Worm (Caenorhabditis elegans) whole organism, L3 larva: Measurements from ENCODE around the gene Y43F8B.25.

Experiments used
- ama-1 ChIP-seq: fragments of 150-350 bp; optimal IDR thresholded peaks from 2 replicates; lab custom pipeline; 2018
- ceh-16 ChIP-seq: sonication (generic microtip); optimal IDR thresholded peaks from 2 replicates; lab custom pipeline; 2017; ENCODE audit warnings: missing biosample characterization, missing genetic modification characterization
- ceh-28 ChIP-seq: fragments of 150-350 bp; optimal IDR thresholded peaks from 2 replicates; lab custom pipeline; 2014; ENCODE audit warnings: missing biosample characterization, missing genetic modification reagents, missing genetic modification characterization
- ceh-82 ChIP-seq: fragments of 150-350 bp; optimal IDR thresholded peaks from 2 replicates; lab custom pipeline; 2014; ENCODE audit warnings: missing biosample characterization, missing genetic modification characterization
- daf-12 ChIP-seq: fragments of 150-350 bp; optimal IDR thresholded peaks from 2 replicates; lab custom pipeline; 2014; ENCODE audit warnings: missing biosample characterization, missing genetic modification reagents, missing genetic modification characterization
- elt-1 ChIP-seq: fragments of 150-350 bp; optimal IDR thresholded peaks from 2 replicates; lab custom pipeline; 2014; ENCODE audit warnings: missing biosample characterization, missing genetic modification characterization
- elt-2 ChIP-seq: sonication (generic microtip); optimal IDR thresholded peaks from 2 replicates; lab custom pipeline; 2016; ENCODE audit warnings: missing genetic modification reagents, mild to moderate bottlenecking, missing genetic modification characterization, missing compliant biosample characterization
- elt-3 ChIP-seq, 3 experiments: fragments of 150-350 bp in 1 of 3; sonication (generic microtip) in 2 of 3; optimal IDR thresholded peaks; 2 replicates in 2 of 3; 4 replicates in 1 of 3; lab custom pipeline; 2014 to 2017; ENCODE audit warnings: missing biosample characterization in 3 of 3, missing genetic modification characterization in 3 of 3
- eor-1 ChIP-seq, 2 experiments: fragments of 150-350 bp; optimal IDR thresholded peaks; 2 replicates each; lab custom pipeline; 2014 to 2018; ENCODE audit warnings: missing biosample characterization in 2 of 2, missing genetic modification characterization in 2 of 2
- fkh-10 ChIP-seq: sonication (generic microtip); optimal IDR thresholded peaks from 2 replicates; lab custom pipeline; 2017; ENCODE audit warnings: missing biosample characterization, missing genetic modification reagents, missing genetic modification characterization
- fkh-2 ChIP-seq: fragments of 150-350 bp; optimal IDR thresholded peaks from 2 replicates; lab custom pipeline; 2014; ENCODE audit warnings: missing biosample characterization, missing genetic modification reagents, missing genetic modification characterization
- hmg-11 ChIP-seq: sonication (generic microtip); optimal IDR thresholded peaks from 2 replicates; lab custom pipeline; 2016; ENCODE audit warnings: missing genetic modification characterization, missing compliant biosample characterization
- lin-15B ChIP-seq: fragments of 150-350 bp; optimal IDR thresholded peaks from 2 replicates; lab custom pipeline; 2014; ENCODE audit warnings: missing biosample characterization, missing genetic modification characterization
- lin-39 ChIP-seq: fragments of 150-350 bp; optimal IDR thresholded peaks from 2 replicates; lab custom pipeline; 2018; ENCODE audit warnings: missing biosample characterization, missing genetic modification reagents, missing genetic modification characterization
- lsy-12 ChIP-seq: sonication (generic microtip); optimal IDR thresholded peaks from 2 replicates; lab custom pipeline; 2016; ENCODE audit warnings: mild to moderate bottlenecking, missing genetic modification characterization, missing compliant biosample characterization
- mdl-1 ChIP-seq: fragments of 150-350 bp; optimal IDR thresholded peaks from 2 replicates; lab custom pipeline; 2014; ENCODE audit warnings: missing biosample characterization, missing genetic modification characterization
- nfya-1 ChIP-seq: sonication (generic microtip); optimal IDR thresholded peaks from 2 replicates; lab custom pipeline; 2017; ENCODE audit warnings: missing genetic modification characterization, mild to moderate bottlenecking, missing compliant biosample characterization, antibody characterized with exemption, moderate library complexity; ENCODE audit not compliant: insufficient read depth
- nhr-12 ChIP-seq: fragments of 150-350 bp; optimal IDR thresholded peaks from 2 replicates; lab custom pipeline; 2014; ENCODE audit warnings: missing biosample characterization, missing genetic modification characterization
- nhr-23 ChIP-seq: fragments of 150-350 bp; optimal IDR thresholded peaks from 2 replicates; lab custom pipeline; 2014; ENCODE audit warnings: missing biosample characterization, missing genetic modification reagents, missing genetic modification characterization
- nhr-237 ChIP-seq: fragments of 150-350 bp; optimal IDR thresholded peaks from 2 replicates; lab custom pipeline; 2014; ENCODE audit warnings: missing biosample characterization, missing genetic modification characterization
- nhr-28 ChIP-seq: fragments of 150-350 bp; optimal IDR thresholded peaks from 2 replicates; lab custom pipeline; 2014; ENCODE audit warnings: missing biosample characterization, missing genetic modification characterization
- nhr-43 ChIP-seq: sonication (generic microtip); optimal IDR thresholded peaks from 2 replicates; lab custom pipeline; 2016; ENCODE audit warnings: mild to moderate bottlenecking, missing genetic modification characterization, missing compliant biosample characterization; ENCODE audit not compliant: poor library complexity, severe bottlenecking
- nhr-67 ChIP-seq: fragments of 150-350 bp; optimal IDR thresholded peaks from 2 replicates; lab custom pipeline; 2014; ENCODE audit warnings: missing biosample characterization, missing genetic modification characterization
- nhr-76 ChIP-seq: fragments of 150-350 bp; sonication (generic microtip); optimal IDR thresholded peaks from 5 replicates; lab custom pipeline; 2014; ENCODE audit warnings: missing biosample characterization, missing genetic modification characterization
- nhr-77 ChIP-seq: fragments of 150-350 bp; optimal IDR thresholded peaks from 2 replicates; lab custom pipeline; 2014; ENCODE audit warnings: missing biosample characterization, missing genetic modification characterization
- pha-4 ChIP-seq: fragments of 150-350 bp; optimal IDR thresholded peaks from 2 replicates; lab custom pipeline; 2014; ENCODE audit warnings: missing biosample characterization, missing genetic modification reagents, missing genetic modification characterization
- pqm-1 ChIP-seq: fragments of 150-350 bp; optimal IDR thresholded peaks from 2 replicates; lab custom pipeline; 2017; ENCODE audit warnings: missing biosample characterization, missing genetic modification characterization, inconsistent platforms
- sea-2 ChIP-seq: fragments of 150-350 bp; sonication (generic microtip); optimal IDR thresholded peaks from 4 replicates; lab custom pipeline; 2014; ENCODE audit warnings: missing biosample characterization, missing genetic modification reagents, missing genetic modification characterization
- skn-1 ChIP-seq: fragments of 150-350 bp; optimal IDR thresholded peaks from 2 replicates; lab custom pipeline; 2014; ENCODE audit warnings: missing biosample characterization, missing genetic modification characterization
- snpc-4 ChIP-seq: fragments of 150-350 bp; optimal IDR thresholded peaks from 2 replicates; lab custom pipeline; 2014; ENCODE audit warnings: missing biosample characterization, missing genetic modification characterization
- tbx-2 ChIP-seq: sonication (generic microtip); optimal IDR thresholded peaks from 2 replicates; lab custom pipeline; 2016; ENCODE audit warnings: mild to moderate bottlenecking, missing genetic modification characterization, missing compliant biosample characterization
- unc-39 ChIP-seq: sonication (generic microtip); optimal IDR thresholded peaks from 4 replicates; lab custom pipeline; 2017; ENCODE audit warnings: missing biosample characterization, missing genetic modification characterization
- unc-62 ChIP-seq: fragments of 150-350 bp; sonication (generic microtip); optimal IDR thresholded peaks from 4 replicates; lab custom pipeline; 2014; ENCODE audit warnings: missing biosample characterization, missing genetic modification reagents, missing genetic modification characterization
- zag-1 ChIP-seq: fragments of 150-350 bp; optimal IDR thresholded peaks from 2 replicates; lab custom pipeline; 2014; ENCODE audit warnings: missing biosample characterization, missing genetic modification characterization
- ztf-11 ChIP-seq: fragments of 150-350 bp; optimal IDR thresholded peaks from 2 replicates; lab custom pipeline; 2014; ENCODE audit warnings: missing biosample characterization, missing genetic modification characterization
- ztf-4 ChIP-seq: fragments of 150-350 bp; optimal IDR thresholded peaks from 2 replicates; lab custom pipeline; 2014; ENCODE audit warnings: missing biosample characterization, missing genetic modification characterization

The Y43F8B.25 gene

DNA sequence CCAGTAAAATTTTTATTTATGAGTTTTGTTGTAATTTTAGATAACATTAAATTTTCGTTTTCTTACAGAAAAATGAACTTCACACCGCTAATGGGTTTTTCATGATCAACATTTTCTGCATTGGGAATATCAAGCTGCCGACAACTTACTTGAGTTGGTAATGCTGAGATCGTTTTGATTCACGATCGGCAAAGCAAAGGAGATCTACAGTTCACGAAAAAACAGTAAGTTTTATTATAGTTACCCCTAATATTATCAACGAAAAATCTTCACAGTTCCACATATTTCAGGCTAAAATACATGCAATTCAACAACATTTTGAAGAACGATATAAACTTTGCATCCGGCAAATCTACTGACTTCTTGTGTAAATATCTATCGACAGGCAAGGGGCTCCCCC lies 19.8 kb downstream of the Y43F8B.25 start, which contains the start of gene Y43F8B.22:
Gene Y43F8B.22 (plus strand): TSS at position 301 of the 400 bp plus-strand sequence.
- TF ChIP-seq nhr-77 (tag; lab: Kevin White, UChicago): no peak
- no peak for TF ChIP-seq nhr-12 (tag; lab: Kevin White, UChicago)
- no peak for TF ChIP-seq nhr-76 (tag; lab: Kevin White, UChicago)

ce11 chrV:19484507-19484906 lies 21.8 kb downstream of the Y43F8B.25 start, which contains the start of gene Y43F8B.17:
Gene Y43F8B.17, plus strand, starts transcription at chrV:19484721.
- no peak for TF ChIP-seq tbx-2 (tag; lab: Kevin White, UChicago)
- TF ChIP-seq nhr-237 (tag; lab: Kevin White, UChicago): no peak
- no peak for TF ChIP-seq fkh-2 (tag; lab: Kevin White, UChicago)
- no peak for TF ChIP-seq fkh-10
- no peak for TF ChIP-seq nfya-1 (tag; lab: Kevin White, UChicago)
- no peak for TF ChIP-seq ama-1 (lab: Kevin White, UChicago)
- no peak for TF ChIP-seq pqm-1
- TF ChIP-seq unc-62 (GFP tag; lab: Kevin White, UChicago): no peak
- TF ChIP-seq lin-39 (tag; lab: Kevin White, UChicago): no peak
- TF ChIP-seq nhr-23 (tag; lab: Kevin White, UChicago): no peak
- TF ChIP-seq elt-3 (tag; optimal IDR thresholded peaks at IDR 0.05; lab: Kevin White, UChicago): no peak
- no peak for TF ChIP-seq hmg-11 (tag; lab: Kevin White, UChicago)
- TF ChIP-seq nhr-67: no peak
- no peak for TF ChIP-seq elt-1 (tag; lab: Kevin White, UChicago)

ce11 chrV:19485261-19485660 lies 22.5 kb downstream of the Y43F8B.25 start, which contains the start of gene Y43F8B.28:
Gene Y43F8B.28, plus strand, starts transcription at chrV:19485319.
- TF ChIP-seq ztf-11 (tag; lab: Kevin White, UChicago) (no peak), nhr-28 (tag; lab: Kevin White, UChicago) (no peak)

ce11 chrV:19485690-19486089 lies 23.0 kb downstream of the Y43F8B.25 start, which contains the start of gene Y43F8B.18:
Gene Y43F8B.18, plus strand, starts transcription at chrV:19485990.
- TF ChIP-seq unc-39: no peak
- no peak for TF ChIP-seq lsy-12 (tag; lab: Kevin White, UChicago)
- no peak for TF ChIP-seq fkh-10
- TF ChIP-seq elt-3 (tag; optimal IDR thresholded peaks at IDR 0.05; lab: Kevin White, UChicago): no peak
- no peak for TF ChIP-seq eor-1 (tag; optimal IDR thresholded peaks at IDR 0.05; lab: Kevin White, UChicago)
- TF ChIP-seq nhr-23 (tag; lab: Kevin White, UChicago): no peak
- TF ChIP-seq nhr-67: no peak
- TF ChIP-seq elt-2 (tag; lab: Kevin White, UChicago): no peak

ce11 chrV:19490461-19490860 lies 27.7 kb downstream of the Y43F8B.25 start, which contains the start of gene Y43F8B.7:
Gene Y43F8B.7, plus strand, starts transcription at chrV:19490761.
- TF ChIP-seq nhr-77 (tag; lab: Kevin White, UChicago) (no peak), nhr-43 (no peak), nhr-237 (tag; lab: Kevin White, UChicago) (no peak), pha-4 (tag; lab: Kevin White, UChicago) (no peak), hmg-11 (tag; lab: Kevin White, UChicago) (no peak), lin-15B (tag; lab: Kevin White, UChicago) (no peak), zag-1 (tag; lab: Kevin White, UChicago) (no peak), snpc-4 (tag; lab: Kevin White, UChicago) (no peak)

- no peak for TF ChIP-seq nhr-77 (tag; lab: Kevin White, UChicago)
- no peak for TF ChIP-seq snpc-4 (tag; lab: Kevin White, UChicago)
- TF ChIP-seq ceh-28 (tag; lab: Kevin White, UChicago): no peak
- no peak for TF ChIP-seq nhr-67
- no peak for TF ChIP-seq ztf-4 (tag; lab: Kevin White, UChicago)
- no peak for TF ChIP-seq daf-12 (tag; lab: Kevin White, UChicago)
- TF ChIP-seq sea-2: no peak
- TF ChIP-seq ama-1 (lab: Kevin White, UChicago): no peak
- no peak for TF ChIP-seq skn-1
- TF ChIP-seq mdl-1 (tag; lab: Kevin White, UChicago): no peak
- no peak for TF ChIP-seq nhr-12 (tag; lab: Kevin White, UChicago)
- no peak for TF ChIP-seq eor-1 (tag; optimal IDR thresholded peaks at IDR 0.05; lab: Kevin White, UChicago)
- TF ChIP-seq ceh-16: no peak
- no peak for TF ChIP-seq lsy-12 (tag; lab: Kevin White, UChicago)
- no peak for TF ChIP-seq pha-4 (tag; lab: Kevin White, UChicago)
- no peak for TF ChIP-seq ceh-82 (tag; lab: Kevin White, UChicago)
- TF ChIP-seq nhr-28 (tag; lab: Kevin White, UChicago): no peak
- TF ChIP-seq, all 47 proteins: peak for 0
These were observed 28.6 kb downstream of the Y43F8B.25 start, which contains the start of gene Y43F8B.29 for ce11 chrV:19491302-19491701. Gene Y43F8B.29, plus strand, starts transcription at chrV:19491602.
